Worm (Caenorhabditis elegans): Measurements from ENCODE around the gene ztf-14.

Gene ztf-14

DNA sequence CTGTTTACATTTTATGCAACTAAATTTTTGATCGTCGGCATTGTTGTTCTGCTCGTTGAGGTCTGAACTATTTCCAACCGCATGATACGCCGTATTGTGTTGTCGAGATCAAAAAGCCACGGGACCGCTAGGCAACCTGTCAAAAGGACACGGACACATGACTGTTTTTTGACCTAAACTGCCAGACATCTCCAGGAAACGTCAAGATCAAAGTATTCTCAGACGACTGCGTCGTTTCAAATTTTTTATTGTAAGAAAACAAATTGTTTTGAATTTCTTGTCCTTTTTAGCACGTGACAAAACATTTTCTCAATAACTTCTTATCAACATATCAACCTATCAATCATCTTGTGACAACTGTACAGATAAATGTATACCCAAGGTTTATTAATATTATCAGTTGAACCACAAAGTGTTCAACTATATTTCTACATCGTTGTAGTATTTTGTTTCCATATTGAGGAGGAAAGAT, 6.3 kb downstream of the ztf-14 start (continued):
- TF ChIP-seq lsl-1 (GFP tag; optimal IDR thresholded peaks at IDR 0.05): no peak
- TF ChIP-seq fkh-3 (tag; optimal IDR thresholded peaks at IDR 0.05): no peak
- TF ChIP-seq bed-2 (GFP tag; IDR thresholded peaks at IDR 0.05): no peak
- no peak for TF ChIP-seq Y56A3A.18 (GFP tag; IDR thresholded peaks at IDR 0.05)
- TF ChIP-seq B0261.1 (tag; optimal IDR thresholded peaks at IDR 0.05): no peak
- no peak for TF ChIP-seq nhr-120 (GFP tag; IDR thresholded peaks at IDR 0.05)
- peak in 1 of 2 experiments; percentile 46 for TF ChIP-seq let-607 (tag; optimal IDR thresholded peaks at IDR 0.05)
- TF ChIP-seq madf-6 (GFP tag; IDR thresholded peaks at IDR 0.05): no peak
- TF ChIP-seq Y95B8A.8 (GFP tag; IDR thresholded peaks at IDR 0.05): peak; percentile 61; the same call in 1 of the 2 replicates
- TF ChIP-seq ztf-26 (tag; optimal IDR thresholded peaks at IDR 0.05): peak; percentile 88
- TF ChIP-seq ceh-100 (GFP tag; IDR thresholded peaks at IDR 0.05): no peak
- TF ChIP-seq let-526 (GFP tag; IDR thresholded peaks at IDR 0.05): peak; percentile 74; the same call in 1 of the 2 replicates
- TF ChIP-seq sptf-2 (GFP tag; optimal IDR thresholded peaks at IDR 0.05): no peak
- no peak for TF ChIP-seq madf-10 (tag; optimal IDR thresholded peaks at IDR 0.05)
- TF ChIP-seq nfya-1 (tag; optimal IDR thresholded peaks at IDR 0.05; ENCODE audit: borderline replicate concordance, insufficient read depth): no peak
- TF ChIP-seq nhr-179 (tag; optimal IDR thresholded peaks at IDR 0.05): no peak
- peak; percentile 83 for TF ChIP-seq K11D2.4 (GFP tag; IDR thresholded peaks at IDR 0.05)
- TF ChIP-seq F23B12.7 (tag; optimal IDR thresholded peaks at IDR 0.05; ENCODE audit: insufficient read depth): no peak
- TF ChIP-seq efl-1 (GFP tag; optimal IDR thresholded peaks at IDR 0.05): no peak
- no peak for TF ChIP-seq ama-1 (optimal IDR thresholded peaks at IDR 0.05)
- TF ChIP-seq ama-1 (GFP tag; optimal IDR thresholded peaks at IDR 0.05): no peak
- no peak for TF ChIP-seq xnd-1 (tag; optimal IDR thresholded peaks at IDR 0.05)
- no peak for TF ChIP-seq snpc-4 (GFP tag; optimal IDR thresholded peaks at IDR 0.05)
- TF ChIP-seq snpc-4 (tag; optimal IDR thresholded peaks at IDR 0.05): peak in 2 of 4 experiments; percentile 1 to 40
- no peak for TF ChIP-seq ceh-91 (GFP tag; IDR thresholded peaks at IDR 0.05)
- TF ChIP-seq hrde-1 (tag; optimal IDR thresholded peaks at IDR 0.05; ENCODE audit: borderline replicate concordance): no peak
- TF ChIP-seq F37B4.10 (GFP tag; IDR thresholded peaks at IDR 0.05): no peak
- no peak for TF ChIP-seq F10E7.11 (tag; optimal IDR thresholded peaks at IDR 0.05)
- TF ChIP-seq lag-1 (GFP tag; IDR thresholded peaks at IDR 0.05): no peak
- TF ChIP-seq mel-28 (tag; optimal IDR thresholded peaks at IDR 0.05; ENCODE audit: borderline replicate concordance): no peak
- TF ChIP-seq sdz-38 (tag; optimal IDR thresholded peaks at IDR 0.05): no peak
- TF ChIP-seq F57C9.4 (tag; optimal IDR thresholded peaks at IDR 0.05): no peak
- TF ChIP-seq ztf-28 (GFP tag; IDR thresholded peaks at IDR 0.05): no peak
- no peak for TF ChIP-seq Y53G8AR.9 (GFP tag; conservative IDR thresholded peaks at IDR 0.05)
- TF ChIP-seq zfh-2 (GFP tag; conservative IDR thresholded peaks at IDR 0.05): no peak; the same call in 1 of the 2 replicates
- no peak for TF ChIP-seq hsf-1 (GFP tag; IDR thresholded peaks at IDR 0.05)
- TF ChIP-seq aptf-2 (GFP tag; conservative IDR thresholded peaks at IDR 0.05): no peak
- no peak for TF ChIP-seq lsy-27 (tag; optimal IDR thresholded peaks at IDR 0.05; ENCODE audit: borderline replicate concordance, insufficient read depth)
- TF ChIP-seq T07F8.4 (tag; optimal IDR thresholded peaks at IDR 0.05): no peak
- no peak for TF ChIP-seq akir-1 (GFP tag; optimal IDR thresholded peaks at IDR 0.05)
- TF ChIP-seq zim-3 (tag; optimal IDR thresholded peaks at IDR 0.05): peak; percentile 3
- no peak for TF ChIP-seq mes-4 (tag; optimal IDR thresholded peaks at IDR 0.05)
- TF ChIP-seq bed-1 (GFP tag; IDR thresholded peaks at IDR 0.05): no peak
